Worm (Caenorhabditis elegans) whole organism, L2 larva: ENCODE measurements around the gene C27F2.6.

Source experiments
- F13H6.1 ChIP-seq: sonication (generic microtip); optimal IDR thresholded peaks from 2 replicates; lab custom pipeline; 2016; ENCODE audit warnings: missing genetic modification characterization, missing compliant biosample characterization
- Y55F3AM.14 ChIP-seq: fragments of 200-800 bp; sonication (Bioruptor generic); optimal IDR thresholded peaks from 2 replicates; lab custom pipeline; 2018; ENCODE audit warnings: mild to moderate bottlenecking, missing genetic modification characterization, missing compliant biosample characterization
- ZK546.5 ChIP-seq: sonication (generic microtip); optimal IDR thresholded peaks from 2 replicates; lab custom pipeline; 2017; ENCODE audit warnings: missing biosample characterization, missing genetic modification characterization
- alr-1 ChIP-seq: fragments of 150-350 bp; optimal IDR thresholded peaks from 2 replicates; lab custom pipeline; 2014; ENCODE audit warnings: missing biosample characterization, missing genetic modification characterization
- aly-2 ChIP-seq: fragments of 150-350 bp; optimal IDR thresholded peaks from 2 replicates; lab custom pipeline; 2014; ENCODE audit warnings: missing biosample characterization, missing genetic modification characterization
- ama-1 ChIP-seq: fragments of 150-350 bp; optimal IDR thresholded peaks from 2 replicates; lab custom pipeline; 2018; ENCODE audit warnings: inconsistent platforms
- blmp-1 ChIP-seq: sonication (generic microtip); optimal IDR thresholded peaks from 2 replicates; lab custom pipeline; 2017; ENCODE audit warnings: missing genetic modification characterization, mild to moderate bottlenecking, missing compliant biosample characterization, antibody characterized with exemption, moderate library complexity; ENCODE audit not compliant: insufficient read depth
- ceh-82 ChIP-seq: fragments of 150-350 bp; optimal IDR thresholded peaks from 2 replicates; lab custom pipeline; 2014; ENCODE audit warnings: missing biosample characterization, missing genetic modification characterization
- crh-2 ChIP-seq: sonication (generic microtip); optimal IDR thresholded peaks from 2 replicates; lab custom pipeline; 2017; ENCODE audit warnings: missing biosample characterization, missing genetic modification characterization
- dmd-4 ChIP-seq: sonication (generic microtip); optimal IDR thresholded peaks from 2 replicates; lab custom pipeline; 2017; ENCODE audit warnings: missing biosample characterization, missing genetic modification characterization
- elt-1 ChIP-seq: fragments of 150-350 bp; optimal IDR thresholded peaks from 2 replicates; lab custom pipeline; 2014; ENCODE audit warnings: missing biosample characterization, missing genetic modification characterization
- elt-3 ChIP-seq: sonication (generic microtip); optimal IDR thresholded peaks from 2 replicates; lab custom pipeline; 2017; ENCODE audit warnings: missing biosample characterization, missing genetic modification characterization
- gmeb-1 ChIP-seq: fragments of 150-350 bp; optimal IDR thresholded peaks from 2 replicates; lab custom pipeline; 2014; ENCODE audit warnings: missing biosample characterization, missing genetic modification characterization
- mab-5 ChIP-seq: fragments of 150-350 bp; optimal IDR thresholded peaks from 2 replicates; lab custom pipeline; 2014; ENCODE audit warnings: missing biosample characterization, missing genetic modification characterization
- mbf-1 ChIP-seq: sonication (generic microtip); optimal IDR thresholded peaks from 2 replicates; lab custom pipeline; 2017; ENCODE audit warnings: missing biosample characterization, missing genetic modification characterization
- nhr-10 ChIP-seq: sonication (generic microtip); optimal IDR thresholded peaks from 2 replicates; lab custom pipeline; 2017; ENCODE audit warnings: missing biosample characterization, missing genetic modification characterization
- nhr-11 ChIP-seq: fragments of 150-350 bp; optimal IDR thresholded peaks from 2 replicates; lab custom pipeline; 2014; ENCODE audit warnings: missing biosample characterization, missing genetic modification characterization
- nhr-12 ChIP-seq: fragments of 150-350 bp; optimal IDR thresholded peaks from 2 replicates; lab custom pipeline; 2014; ENCODE audit warnings: missing biosample characterization, missing genetic modification characterization
- nhr-21 ChIP-seq: fragments of 150-350 bp; optimal IDR thresholded peaks from 2 replicates; lab custom pipeline; 2014; ENCODE audit warnings: missing biosample characterization, missing genetic modification characterization
- nhr-23 ChIP-seq: fragments of 150-350 bp; optimal IDR thresholded peaks from 2 replicates; lab custom pipeline; 2014; ENCODE audit warnings: missing biosample characterization, missing genetic modification reagents, missing genetic modification characterization
- nhr-237 ChIP-seq: fragments of 150-350 bp; optimal IDR thresholded peaks from 2 replicates; lab custom pipeline; 2014; ENCODE audit warnings: missing biosample characterization, missing genetic modification characterization
- nhr-25 ChIP-seq: fragments of 150-350 bp; sonication (generic microtip); optimal IDR thresholded peaks from 3 replicates; lab custom pipeline; 2014; ENCODE audit warnings: missing biosample characterization, missing genetic modification characterization
- peb-1 ChIP-seq: fragments of 150-350 bp; optimal IDR thresholded peaks from 2 replicates; lab custom pipeline; 2014; ENCODE audit warnings: missing biosample characterization, missing genetic modification characterization
- sem-4 ChIP-seq: fragments of 150-350 bp; optimal IDR thresholded peaks from 2 replicates; lab custom pipeline; 2014; ENCODE audit warnings: missing biosample characterization, missing genetic modification reagents, missing genetic modification characterization
- sma-3 ChIP-seq: sonication (generic microtip); optimal IDR thresholded peaks from 2 replicates; lab custom pipeline; 2016; ENCODE audit warnings: missing genetic modification reagents, missing genetic modification characterization, missing compliant biosample characterization
- sma-9 ChIP-seq, 2 experiments: fragments of 150-350 bp in 1 of 2; sonication (generic microtip) in 1 of 2; optimal IDR thresholded peaks; 2 replicates each; lab custom pipeline; 2014 to 2016; ENCODE audit warnings: missing genetic modification characterization in 2 of 2, mild to moderate bottlenecking in 1 of 2, missing biosample characterization in 1 of 2, missing compliant biosample characterization in 1 of 2, missing genetic modification reagents in 1 of 2, moderate library complexity in 1 of 2
- snpc-4 ChIP-seq: fragments of 150-350 bp; optimal IDR thresholded peaks from 2 replicates; lab custom pipeline; 2014; ENCODE audit warnings: missing biosample characterization, missing genetic modification characterization
- unc-39 ChIP-seq: fragments of 150-350 bp; optimal IDR thresholded peaks from 2 replicates; lab custom pipeline; 2014; ENCODE audit warnings: missing biosample characterization, missing genetic modification characterization
- zag-1 ChIP-seq: fragments of 150-350 bp; optimal IDR thresholded peaks from 2 replicates; lab custom pipeline; 2014; ENCODE audit warnings: missing biosample characterization, missing genetic modification characterization
- ztf-1 ChIP-seq: fragments of 200-800 bp; sonication (Bioruptor generic); conservative IDR thresholded peaks from 2 replicates; pipeline ENCODE4 v1.3.6; 2022; ENCODE audit warnings: missing genetic modification characterization, missing compliant biosample characterization
- ztf-11 ChIP-seq: sonication (generic microtip); optimal IDR thresholded peaks from 2 replicates; lab custom pipeline; 2017; ENCODE audit warnings: missing biosample characterization, missing genetic modification characterization

The C27F2.6 gene

DNA sequence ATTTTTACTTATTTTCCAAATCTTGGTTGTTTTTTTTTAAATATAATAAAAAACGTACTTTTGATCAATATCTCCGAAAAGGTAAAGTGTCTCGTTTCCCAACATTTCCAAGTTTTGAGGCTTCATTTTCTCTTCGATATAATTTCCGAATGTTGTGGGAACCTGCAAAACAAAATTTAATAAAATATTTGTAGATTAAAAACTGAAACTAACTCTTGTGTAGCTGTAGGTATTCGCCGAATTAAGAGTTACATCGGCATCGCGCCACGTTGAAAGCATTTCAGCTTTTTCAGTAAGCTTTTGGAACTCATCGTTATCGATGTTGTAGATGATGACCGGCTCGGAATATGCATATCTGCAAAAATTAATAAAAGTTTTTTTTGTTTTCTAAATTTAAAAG lies 17.9 kb downstream of the C27F2.6 start, which contains the start of gene vps-22:
Gene vps-22 (minus strand): TSS at position 101 of the 400 bp plus-strand sequence.
- TF ChIP-seq sem-4 (tag; lab: Kevin White, UChicago) (no peak), elt-3 (no peak), unc-39 (tag; lab: Kevin White, UChicago) (no peak), nhr-237 (tag; lab: Kevin White, UChicago) (no peak), ceh-82 (tag; lab: Kevin White, UChicago) (no peak)

- TF ChIP-seq alr-1 (tag; lab: Kevin White, UChicago) = no peak
- no peak for TF ChIP-seq gmeb-1 (tag; lab: Kevin White, UChicago)
- TF ChIP-seq blmp-1 (tag; lab: Kevin White, UChicago) = no peak
- TF ChIP-seq ZK546.5 (tag; lab: Kevin White, UChicago) = no peak
- TF ChIP-seq elt-3 = no peak
- no peak for TF ChIP-seq Y55F3AM.14 (GFP tag; lab: Kevin White, UChicago)
- no peak for TF ChIP-seq nhr-237 (tag; lab: Kevin White, UChicago)
- TF ChIP-seq mab-5 = no peak
- TF ChIP-seq aly-2 = no peak
- TF ChIP-seq dmd-4 = no peak
- TF ChIP-seq F13H6.1 (tag; lab: Kevin White, UChicago) = no peak
- no peak for TF ChIP-seq elt-1
These were observed 19.0 kb downstream of the C27F2.6 start for ce11 chrIII:4961281-4961680.

DNA sequence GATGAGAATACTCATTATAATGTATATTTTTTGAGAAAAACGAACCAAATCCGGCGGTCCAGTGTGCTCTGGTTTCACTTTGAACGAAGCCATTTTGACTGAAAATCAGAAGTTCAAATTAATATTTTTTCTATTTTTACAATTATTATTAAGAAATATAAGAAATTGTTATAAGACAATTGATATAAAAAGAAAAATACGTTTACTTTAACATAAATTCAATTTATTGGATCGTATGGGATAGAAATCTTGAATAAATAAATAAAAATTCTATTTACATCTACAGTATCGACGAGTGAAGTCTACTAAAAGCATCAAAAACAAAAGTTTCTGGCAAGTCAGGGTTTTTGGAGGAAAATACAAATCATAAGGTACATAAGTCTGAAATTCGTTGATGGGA lies 20.1 kb downstream of the C27F2.6 start, which contains the start of gene C27F2.4:
Gene C27F2.4 (minus strand): TSS at position 101 of the 400 bp plus-strand sequence.
- no peak for TF ChIP-seq zag-1 (tag; lab: Kevin White, UChicago)
- no peak for TF ChIP-seq ama-1
- no peak for TF ChIP-seq nhr-237 (tag; lab: Kevin White, UChicago)
- no peak for TF ChIP-seq ztf-1
- no peak for TF ChIP-seq nhr-12 (tag; lab: Kevin White, UChicago)
- TF ChIP-seq F13H6.1 (tag; lab: Kevin White, UChicago) = no peak
- no peak for TF ChIP-seq ceh-82 (tag; lab: Kevin White, UChicago)
- TF ChIP-seq, all 48 proteins: peak for 0

ce11 chrIII:4956566-4956965 lies 23.7 kb downstream of the C27F2.6 start, which contains the start of gene C26E6.1:
TSS of gene C26E6.1 (plus strand) at chrIII:4956866.
- TF ChIP-seq sem-4 (tag; lab: Kevin White, UChicago) (no peak), zag-1 (tag; lab: Kevin White, UChicago) (no peak), nhr-25 (tag; lab: Kevin White, UChicago) (no peak)

- TF ChIP-seq mbf-1 (tag; lab: Kevin White, UChicago) (no peak), ztf-1 (no peak)
These were observed 27.3 kb downstream of the C27F2.6 start for ce11 chrIII:4952970-4953369.

DNA sequence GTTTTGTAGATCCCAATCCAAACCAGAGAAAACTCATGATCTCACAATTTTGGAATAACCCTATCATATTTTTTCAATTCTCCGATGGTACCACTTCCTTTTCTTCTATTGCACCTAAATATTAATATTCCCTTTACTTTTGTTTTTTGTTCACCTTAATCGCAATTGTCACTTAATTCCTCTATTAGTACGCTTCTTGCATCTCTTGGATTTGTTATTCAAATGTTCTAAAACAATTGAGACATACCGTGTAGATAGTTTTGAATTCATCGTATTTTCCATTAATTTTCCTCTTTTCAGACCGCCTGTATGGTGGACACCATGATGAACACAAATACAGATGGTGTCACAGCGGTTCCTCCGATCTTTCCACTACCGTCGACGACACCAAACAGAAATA lies 28.4 kb downstream of the C27F2.6 start, which contains the start of gene flh-2:
Gene flh-2 (plus strand): TSS at position 301 of the 400 bp plus-strand sequence.
- TF ChIP-seq ztf-11 (tag; lab: Kevin White, UChicago) = no peak
- no peak for TF ChIP-seq peb-1 (tag; lab: Kevin White, UChicago)
- TF ChIP-seq crh-2 (tag; lab: Kevin White, UChicago) = no peak
- TF ChIP-seq dmd-4 = no peak
- TF ChIP-seq nhr-21 (tag; lab: Kevin White, UChicago) = no peak
- TF ChIP-seq nhr-10 (tag; lab: Kevin White, UChicago) = no peak
- no peak for TF ChIP-seq sma-3 (GFP tag; lab: Kevin White, UChicago)
- no peak for TF ChIP-seq elt-1
- TF ChIP-seq sma-9 (GFP tag; optimal IDR thresholded peaks at IDR 0.05; lab: Kevin White, UChicago) = no peak
- no peak for TF ChIP-seq sma-9 (tag; optimal IDR thresholded peaks at IDR 0.05; lab: Kevin White, UChicago)
- TF ChIP-seq snpc-4 (tag; lab: Kevin White, UChicago) = no peak
- TF ChIP-seq ZK546.5 (tag; lab: Kevin White, UChicago) = no peak
- TF ChIP-seq nhr-11 (tag; lab: Kevin White, UChicago) = no peak
- TF ChIP-seq nhr-23 = no peak
- TF ChIP-seq ceh-82 (tag; lab: Kevin White, UChicago) = no peak
- no peak for TF ChIP-seq nhr-25 (tag; lab: Kevin White, UChicago)
- TF ChIP-seq mab-5 = no peak
